Fruit fly (Drosophila melanogaster): Measurements from ENCODE around the gene sina.

Gene sina

DNA sequence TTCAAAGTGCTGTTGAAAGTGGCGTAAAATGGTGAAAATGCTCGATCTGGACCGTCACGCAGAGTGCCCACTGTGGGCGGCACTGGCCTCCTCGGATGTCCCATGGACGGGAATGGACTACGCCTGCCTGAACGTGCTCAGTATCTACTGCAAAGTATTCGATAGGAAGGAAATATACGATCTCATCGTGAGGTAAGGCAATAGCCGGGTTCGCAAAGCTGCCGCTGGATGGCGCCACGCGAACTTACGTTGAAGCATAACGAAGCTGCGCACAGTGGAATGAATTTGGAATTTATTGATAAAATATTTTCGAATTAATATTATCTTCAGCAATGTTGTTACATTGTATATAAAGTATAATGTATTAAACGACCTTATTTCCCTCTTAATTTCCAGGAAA, 42.9 kb downstream of the sina start (continued):
- no peak for TF ChIP-seq CG10267 (tag; optimal IDR thresholded peaks at IDR 0.05)
- TF ChIP-seq CG7786 (GFP tag; optimal IDR thresholded peaks at IDR 0.05) = no peak
- no peak for TF ChIP-seq gce (GFP tag; IDR thresholded peaks at IDR 0.05)
- no peak for TF ChIP-seq CG16863 (GFP tag; optimal IDR thresholded peaks at IDR 0.05)
- TF ChIP-seq CG13775 (GFP tag; optimal IDR thresholded peaks at IDR 0.05) = no peak
- TF ChIP-seq luna (GFP tag; optimal IDR thresholded peaks at IDR 0.05) = no peak
- TF ChIP-seq Bgb (GFP tag; IDR thresholded peaks at IDR 0.05; ENCODE audit: partially characterized antibody) = 0 out of 2 replicates have a peak, but pooled peaks have one; percentile 22
- TF ChIP-seq tll (GFP tag; optimal IDR thresholded peaks at IDR 0.05) = no peak
- TF ChIP-seq CG2199 (GFP tag; IDR thresholded peaks at IDR 0.05) = peak; percentile 81
- TF ChIP-seq CG18619 (GFP tag; optimal IDR thresholded peaks at IDR 0.05) = no peak
- no peak for TF ChIP-seq corto (GFP tag; optimal IDR thresholded peaks at IDR 0.05)
- 0 out of 2 replicates have a peak, but pooled peaks have one; percentile 28 for TF ChIP-seq wdn (GFP tag; IDR thresholded peaks at IDR 0.05)
- no peak for TF ChIP-seq CG15514 (GFP tag; optimal IDR thresholded peaks at IDR 0.05)
- no peak for TF ChIP-seq CG10274 (GFP tag; optimal IDR thresholded peaks at IDR 0.05)
- TF ChIP-seq CG1024 (GFP tag; IDR thresholded peaks at IDR 0.05) = no peak
- TF ChIP-seq CG18262 (tag; optimal IDR thresholded peaks at IDR 0.05) = no peak
- TF ChIP-seq prd (optimal IDR thresholded peaks at IDR 0.05) = no peak
- no peak for TF ChIP-seq prd (GFP tag; IDR thresholded peaks at IDR 0.05)
- TF ChIP-seq CG11723 (GFP tag; optimal IDR thresholded peaks at IDR 0.05) = no peak
- no peak for TF ChIP-seq CG30431 (GFP tag; optimal IDR thresholded peaks at IDR 0.05)
- TF ChIP-seq CG12236 (GFP tag; optimal IDR thresholded peaks at IDR 0.05) = no peak
- no peak for TF ChIP-seq fd96Cb (tag; optimal IDR thresholded peaks at IDR 0.05)
- TF ChIP-seq CG17186 (GFP tag; optimal IDR thresholded peaks at IDR 0.05) = no peak
- no peak for TF ChIP-seq insv (GFP tag; optimal IDR thresholded peaks at IDR 0.05)
- TF ChIP-seq Scr (GFP tag; IDR thresholded peaks at IDR 0.05; ENCODE audit: partially characterized antibody) = no peak
- no peak for TF ChIP-seq CG30020 (tag; optimal IDR thresholded peaks at IDR 0.05)
- TF ChIP-seq nmo (GFP tag; optimal IDR thresholded peaks at IDR 0.05) = no peak
- TF ChIP-seq CG17612 (GFP tag; IDR thresholded peaks at IDR 0.05) = no peak
- TF ChIP-seq bbx (GFP tag; IDR thresholded peaks at IDR 0.05; ENCODE audit: partially characterized antibody) = no peak
- peak; percentile 31; the same call in 1 of the 2 replicates for TF ChIP-seq vvl (GFP tag; IDR thresholded peaks at IDR 0.05)
- TF ChIP-seq H15 (GFP tag; IDR thresholded peaks at IDR 0.05) = no peak
- TF ChIP-seq Hr78 (GFP tag; optimal IDR thresholded peaks at IDR 0.05) = no peak
- no peak for TF ChIP-seq CG9609 (GFP tag; optimal IDR thresholded peaks at IDR 0.05)
- TF ChIP-seq ken (GFP tag; IDR thresholded peaks at IDR 0.05) = no peak
- no peak for TF ChIP-seq CG7839 (tag; optimal IDR thresholded peaks at IDR 0.05)
- TF ChIP-seq CG12219 (GFP tag; optimal IDR thresholded peaks at IDR 0.05) = no peak
- no peak; the same call in 2 of the 3 replicates for TF ChIP-seq so (GFP tag; IDR thresholded peaks at IDR 0.05)
- TF ChIP-seq CTCF (GFP tag; optimal IDR thresholded peaks at IDR 0.05) = peak; percentile 93
- TF ChIP-seq abd-A (tag; optimal IDR thresholded peaks at IDR 0.05) = no peak
- TF ChIP-seq CG6272 (GFP tag; IDR thresholded peaks at IDR 0.05) = no peak
- no peak for TF ChIP-seq Ada2b (GFP tag; IDR thresholded peaks at IDR 0.05)
- no peak for TF ChIP-seq HmgZ (tag; optimal IDR thresholded peaks at IDR 0.05)
- no peak for TF ChIP-seq CG31365 (tag; optimal IDR thresholded peaks at IDR 0.05)
- TF ChIP-seq Xbp1 (GFP tag; optimal IDR thresholded peaks at IDR 0.05) = no peak
- no peak for TF ChIP-seq Taf1 (GFP tag; IDR thresholded peaks at IDR 0.05)
- TF ChIP-seq ATbp (GFP tag; optimal IDR thresholded peaks at IDR 0.05) = no peak
- no peak for TF ChIP-seq CG2889 (GFP tag; IDR thresholded peaks at IDR 0.05)
- no peak for TF ChIP-seq sisA (GFP tag; IDR thresholded peaks at IDR 0.05)
- no peak for TF ChIP-seq CG10431 (GFP tag; optimal IDR thresholded peaks at IDR 0.05)
- no peak for TF ChIP-seq sens (GFP tag)
- no peak for TF ChIP-seq pros (GFP tag; optimal IDR thresholded peaks at IDR 0.05)
- TF ChIP-seq CG1647 (GFP tag; optimal IDR thresholded peaks at IDR 0.05) = no peak
